Worm (Caenorhabditis elegans) whole organism, early embryonic: ENCODE measurements around the gene pab-2.

ENCODE experiments used
- B0310.2 ChIP-seq: sonication (generic microtip); optimal IDR thresholded peaks from 2 replicates; lab custom pipeline; 2016; ENCODE audit warnings: mild to moderate bottlenecking, missing genetic modification characterization, missing compliant biosample characterization
- F13C5.2 ChIP-seq: sonication (generic microtip); optimal IDR thresholded peaks from 2 replicates; lab custom pipeline; 2017; ENCODE audit warnings: mild to moderate bottlenecking, missing genetic modification characterization, inconsistent platforms, missing compliant biosample characterization
- aly-1 ChIP-seq: sonication (generic microtip); optimal IDR thresholded peaks from 2 replicates; lab custom pipeline; 2016; ENCODE audit warnings: missing genetic modification characterization, missing compliant biosample characterization
- ama-1 ChIP-seq: fragments of 150-350 bp; optimal IDR thresholded peaks from 2 replicates; lab custom pipeline; 2014
- ceh-13 ChIP-seq: fragments of 200-800 bp; sonication (Bioruptor generic); optimal IDR thresholded peaks from 2 replicates; lab custom pipeline; 2018; ENCODE audit warnings: mild to moderate bottlenecking, missing genetic modification characterization, missing compliant biosample characterization
- ceh-36 ChIP-seq: sonication (generic microtip); optimal IDR thresholded peaks from 2 replicates; lab custom pipeline; 2016; ENCODE audit warnings: missing genetic modification characterization, inconsistent platforms, missing compliant biosample characterization
- ets-7 ChIP-seq: sonication (generic microtip); optimal IDR thresholded peaks from 2 replicates; lab custom pipeline; 2016; ENCODE audit warnings: missing genotype, missing genetic modification characterization, missing compliant biosample characterization
- flt-1 ChIP-seq: fragments of 200-800 bp; sonication (Bioruptor generic); IDR thresholded peaks from 2 replicates; pipeline ENCODE4 v1.3.6; 2022; ENCODE audit warnings: missing genetic modification characterization, missing compliant biosample characterization
- hmbx-1 ChIP-seq: sonication (generic microtip); optimal IDR thresholded peaks from 2 replicates; lab custom pipeline; 2016; ENCODE audit warnings: mild to moderate bottlenecking, missing genetic modification characterization, missing compliant biosample characterization
- hmg-4 ChIP-seq: fragments of 200-800 bp; sonication (Bioruptor generic); optimal IDR thresholded peaks from 2 replicates; lab custom pipeline; 2018; ENCODE audit warnings: mild to moderate bottlenecking, missing genetic modification characterization, missing compliant biosample characterization
- hnd-1 ChIP-seq: sonication (generic microtip); optimal IDR thresholded peaks from 2 replicates; lab custom pipeline; 2016; ENCODE audit warnings: missing genetic modification characterization, missing compliant biosample characterization
- pes-1 ChIP-seq: fragments of 200-800 bp; sonication (Bioruptor generic); IDR thresholded peaks from 2 replicates; pipeline ENCODE4 v1.3.6; 2022; ENCODE audit warnings: missing genetic modification reagents, missing genetic modification characterization, missing compliant biosample characterization
- scrt-1 ChIP-seq: fragments of 200-800 bp; sonication (Bioruptor generic); IDR thresholded peaks from 2 replicates; pipeline ENCODE4 v1.3.6; 2022; ENCODE audit warnings: missing genetic modification characterization, missing compliant biosample characterization
- sea-1 ChIP-seq: fragments of 200-800 bp; sonication (Bioruptor generic); conservative IDR thresholded peaks from 2 replicates; pipeline ENCODE4 v1.3.6; 2022; ENCODE audit warnings: missing genetic modification characterization, missing compliant biosample characterization
- tbx-11 ChIP-seq: fragments of 200-800 bp; sonication (Bioruptor generic); IDR thresholded peaks from 2 replicates; pipeline ENCODE4 v1.3.6; 2022; ENCODE audit warnings: missing genetic modification characterization, missing compliant biosample characterization
- tbx-37 ChIP-seq: fragments of 200-800 bp; sonication (Bioruptor generic); conservative IDR thresholded peaks from 2 replicates; pipeline ENCODE4 v1.3.6; 2022; ENCODE audit warnings: missing genetic modification reagents, missing genetic modification characterization, missing compliant biosample characterization
- tra-4 ChIP-seq: sonication (generic microtip); optimal IDR thresholded peaks from 2 replicates; lab custom pipeline; 2017; ENCODE audit warnings: missing genetic modification characterization, missing compliant biosample characterization

The pab-2 gene

ce11 chrX:13506043-13506442, 21.2 kb downstream of the pab-2 start:
- TF ChIP-seq tbx-11 (GFP tag; lab: Robert Waterston, UW), result no peak
- TF ChIP-seq ama-1 (lab: Kevin White, UChicago), result no peak
- no peak for TF ChIP-seq pes-1

ce11 chrX:13505201-13505600, 22.0 kb downstream of the pab-2 start:
- TF ChIP-seq pes-1 (no peak), B0310.2 (no peak)

ce11 chrX:13503839-13504238, 23.4 kb downstream of the pab-2 start:
- no peak for TF ChIP-seq tbx-37 (GFP tag; lab: Robert Waterston, UW)
- TF ChIP-seq pes-1, result no peak
- TF ChIP-seq hmg-4 (GFP tag; lab: Kevin White, UChicago), result peak; percentile 25
- no peak for TF ChIP-seq ceh-36 (tag; lab: Kevin White, UChicago)
- no peak for TF ChIP-seq tra-4 (tag; lab: Kevin White, UChicago)

ce11 chrX:13502282-13502681, 24.9 kb downstream of the pab-2 start:
- TF ChIP-seq hmg-4 (GFP tag; lab: Kevin White, UChicago) (peak; percentile 34), ama-1 (lab: Kevin White, UChicago) (no peak), ceh-13 (GFP tag; lab: Kevin White, UChicago) (no peak), F13C5.2 (peak; percentile 39)

- TF ChIP-seq tbx-37 (GFP tag; lab: Robert Waterston, UW) (no peak), ceh-13 (GFP tag; lab: Kevin White, UChicago) (no peak), tbx-11 (GFP tag; lab: Robert Waterston, UW) (no peak), ceh-36 (tag; lab: Kevin White, UChicago) (no peak), tra-4 (tag; lab: Kevin White, UChicago) (no peak), B0310.2 (no peak), ets-7 (no peak), F13C5.2 (no peak)
Observed at ce11 chrX:13500568-13500967, 26.6 kb downstream of the pab-2 start, which contains the start of gene sad-1. sad-1 (minus strand) TSS chrX:13500668.

- no peak for TF ChIP-seq hmg-4 (GFP tag; lab: Kevin White, UChicago)
- no peak for TF ChIP-seq tra-4 (tag; lab: Kevin White, UChicago)
- no peak for TF ChIP-seq tbx-11 (GFP tag; lab: Robert Waterston, UW)
- TF ChIP-seq hmbx-1 (tag; lab: Kevin White, UChicago), result no peak
Observed at ce11 chrX:13499923-13500322, 27.3 kb downstream of the pab-2 start.

- TF ChIP-seq tbx-37 (GFP tag; lab: Robert Waterston, UW) (no peak), pes-1 (no peak), flt-1 (no peak), ets-7 (no peak), tra-4 (tag; lab: Kevin White, UChicago) (no peak), F13C5.2 (no peak), aly-1 (tag; lab: Kevin White, UChicago) (no peak), hnd-1 (tag; lab: Kevin White, UChicago) (no peak), ceh-13 (GFP tag; lab: Kevin White, UChicago) (no peak), B0310.2 (no peak), ama-1 (lab: Kevin White, UChicago) (no peak), tbx-11 (GFP tag; lab: Robert Waterston, UW) (no peak)
Observed at ce11 chrX:13499098-13499497, 28.1 kb downstream of the pab-2 start.

- no peak for TF ChIP-seq scrt-1 (GFP tag; lab: Robert Waterston, UW)
- TF ChIP-seq hmbx-1 (tag; lab: Kevin White, UChicago), result no peak
- no peak for TF ChIP-seq ceh-13 (GFP tag; lab: Kevin White, UChicago)
- TF ChIP-seq sea-1 (GFP tag; lab: Robert Waterston, UW), result no peak
- no peak for TF ChIP-seq aly-1 (tag; lab: Kevin White, UChicago)
- TF ChIP-seq hnd-1 (tag; lab: Kevin White, UChicago), result no peak
- TF ChIP-seq ama-1 (lab: Kevin White, UChicago), result no peak
Observed at ce11 chrX:13493762-13494161, 33.5 kb downstream of the pab-2 start.

- no peak for TF ChIP-seq ceh-13 (GFP tag; lab: Kevin White, UChicago)
- no peak for TF ChIP-seq hmbx-1 (tag; lab: Kevin White, UChicago)
- no peak for TF ChIP-seq ceh-36 (tag; lab: Kevin White, UChicago)
- no peak for TF ChIP-seq sea-1 (GFP tag; lab: Robert Waterston, UW)
- no peak for TF ChIP-seq B0310.2
- no peak for TF ChIP-seq hnd-1 (tag; lab: Kevin White, UChicago)
- no peak for TF ChIP-seq flt-1
- no peak for TF ChIP-seq hmg-4 (GFP tag; lab: Kevin White, UChicago)
- TF ChIP-seq F13C5.2, result no peak
- TF ChIP-seq ama-1 (lab: Kevin White, UChicago), result no peak
- no peak for TF ChIP-seq ets-7
- TF ChIP-seq tbx-11 (GFP tag; lab: Robert Waterston, UW), result no peak
- TF ChIP-seq scrt-1 (GFP tag; lab: Robert Waterston, UW), result no peak
Observed at ce11 chrX:13484813-13485212, 42.4 kb downstream of the pab-2 start, which contains the start of gene srd-51. srd-51 (minus strand) TSS chrX:13484913.
